Worm (Caenorhabditis elegans): ENCODE results near the gene clc-20.

DNA sequence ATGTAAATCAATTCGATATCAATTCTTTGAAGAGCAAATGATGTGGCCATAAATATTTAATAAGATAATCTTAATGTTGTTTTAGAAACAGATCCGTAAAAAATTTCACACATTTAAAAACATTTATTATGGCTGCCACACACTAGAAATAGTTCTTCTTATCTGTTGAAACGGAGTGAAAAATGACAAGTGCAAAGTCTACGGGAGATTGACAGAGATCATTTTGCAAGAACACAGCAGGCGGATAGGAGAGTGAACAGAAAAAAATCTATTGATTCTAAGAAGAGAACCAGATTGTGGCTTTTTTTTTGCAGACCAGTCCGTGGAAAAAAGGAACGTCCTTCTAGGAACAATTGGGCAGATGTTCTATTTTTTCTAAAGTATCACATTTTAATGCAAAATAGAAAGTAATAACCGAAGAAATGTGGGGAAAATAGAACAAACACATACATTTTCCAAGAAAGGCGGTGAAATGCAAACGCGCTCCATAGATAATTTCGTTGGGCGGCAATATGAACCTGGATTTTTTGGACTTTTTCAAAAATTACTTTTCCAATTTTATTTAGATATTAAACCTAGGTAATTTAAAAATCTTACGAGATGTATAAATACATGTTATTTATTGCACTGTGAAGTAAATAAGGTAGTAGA, 29.3 kb downstream of the clc-20 start:
- TF ChIP-seq egl-27 (tag; optimal IDR thresholded peaks at IDR 0.05): no peak
- TF ChIP-seq nhr-76 (tag; optimal IDR thresholded peaks at IDR 0.05): no peak
- TF ChIP-seq lin-38 (GFP tag; IDR thresholded peaks at IDR 0.05): peak; percentile 92
- TF ChIP-seq ceh-28 (tag; optimal IDR thresholded peaks at IDR 0.05): no peak
- no peak for TF ChIP-seq lin-15B (tag; optimal IDR thresholded peaks at IDR 0.05)
- no peak for TF ChIP-seq F26F4.8 (GFP tag; conservative IDR thresholded peaks at IDR 0.05)
- TF ChIP-seq F44E2.7 (GFP tag; IDR thresholded peaks at IDR 0.05): no peak
- TF ChIP-seq daf-19 (GFP tag; conservative IDR thresholded peaks at IDR 0.05): 0 out of 2 replicates have a peak, but pooled peaks have one; percentile 34
- TF ChIP-seq nhr-11 (tag; optimal IDR thresholded peaks at IDR 0.05): no peak
- TF ChIP-seq jun-1 (tag; optimal IDR thresholded peaks at IDR 0.05): no peak
- no peak for TF ChIP-seq ZK546.5 (tag; optimal IDR thresholded peaks at IDR 0.05)
- TF ChIP-seq ztf-11 (tag; optimal IDR thresholded peaks at IDR 0.05): no peak
- no peak for TF ChIP-seq snpc-4 (tag; optimal IDR thresholded peaks at IDR 0.05)

Data from whole organism, L4 larva.